Fruit fly (Drosophila melanogaster): ENCODE measurements around the gene santa-maria.

santa-maria gene

dm6 chr2L:7436492-7437324, 14.3 kb downstream of the santa-maria start (continued):
- TF ChIP-seq pan (optimal IDR thresholded peaks at IDR 0.05) (no peak), pan (GFP tag; optimal IDR thresholded peaks at IDR 0.05 in 1 of 2, IDR thresholded peaks at IDR 0.05 in 1 of 2) (peak in 1 of 2 experiments; percentile 73), CG10274 (GFP tag; optimal IDR thresholded peaks at IDR 0.05) (no peak), CG1603 (tag; optimal IDR thresholded peaks at IDR 0.05) (peak; percentile 67), CG12299 (tag; optimal IDR thresholded peaks at IDR 0.05) (no peak), p53 (GFP tag; optimal IDR thresholded peaks at IDR 0.05) (peak; percentile 68), Usf (GFP tag; optimal IDR thresholded peaks at IDR 0.05) (no peak), vfl (GFP tag; optimal IDR thresholded peaks at IDR 0.05) (peak; percentile 30), CG9817 (tag; optimal IDR thresholded peaks at IDR 0.05) (peak; percentile 71), rib (GFP tag; IDR thresholded peaks at IDR 0.05) (peak; percentile 82), z (GFP tag; IDR thresholded peaks at IDR 0.05) (no peak), grau (tag; optimal IDR thresholded peaks at IDR 0.05) (peak; percentile 46), dysf (GFP tag; IDR thresholded peaks at IDR 0.05) (peak; percentile 52; the same call in 2 of the 3 replicates), E2f1 (GFP tag; IDR thresholded peaks at IDR 0.05) (peak; percentile 53), Tbp (GFP tag; optimal IDR thresholded peaks at IDR 0.05) (no peak), CG18262 (tag; optimal IDR thresholded peaks at IDR 0.05) (peak; percentile 12), crc (GFP tag; optimal IDR thresholded peaks at IDR 0.05) (peak; percentile 47), ci (GFP tag; IDR thresholded peaks at IDR 0.05) (peak; percentile 92), CG10147 (GFP tag; optimal IDR thresholded peaks at IDR 0.05) (peak; percentile 57), Ets65A (GFP tag) (peak; percentile 84), fru (optimal IDR thresholded peaks at IDR 0.05) (no peak), CG3281 (GFP tag; optimal IDR thresholded peaks at IDR 0.05) (peak; percentile 68), gcm2 (GFP tag; optimal IDR thresholded peaks at IDR 0.05) (peak; percentile 71), CG9797 (GFP tag; optimal IDR thresholded peaks at IDR 0.05) (no peak), B-H1 (GFP tag; IDR thresholded peaks at IDR 0.05) (peak; percentile 61; the same call in 1 of the 3 replicates), so (GFP tag; IDR thresholded peaks at IDR 0.05) (peak; percentile 79; the same call in 2 of the 3 replicates), aop (GFP tag; IDR thresholded peaks at IDR 0.05) (peak; percentile 34; the same call in 1 of the 2 replicates), CG12071 (GFP tag; optimal IDR thresholded peaks at IDR 0.05) (peak; percentile 75), sc (optimal IDR thresholded peaks at IDR 0.05) (no peak), sc (GFP tag; optimal IDR thresholded peaks at IDR 0.05) (peak; percentile 38), dimm (GFP tag; IDR thresholded peaks at IDR 0.05) (peak; percentile 52; the same call in 1 of the 2 replicates), crp (GFP tag; optimal IDR thresholded peaks at IDR 0.05) (no peak), sr (GFP tag; IDR thresholded peaks at IDR 0.05) (peak; percentile 81), CG8478 (optimal IDR thresholded peaks at IDR 0.05) (no peak), odd (GFP tag; optimal IDR thresholded peaks at IDR 0.05) (peak; percentile 41), CG31388 (GFP tag; optimal IDR thresholded peaks at IDR 0.05) (peak; percentile 23), org-1 (GFP tag; optimal IDR thresholded peaks at IDR 0.05) (peak; percentile 46), nmo (GFP tag; optimal IDR thresholded peaks at IDR 0.05) (no peak), onecut (GFP tag; IDR thresholded peaks at IDR 0.05) (peak; percentile 55), fd3F (GFP tag; optimal IDR thresholded peaks at IDR 0.05) (peak; percentile 82), toy (GFP tag; IDR thresholded peaks at IDR 0.05) (peak; percentile 43; the same call in 1 of the 2 replicates), dmrt99B (tag; optimal IDR thresholded peaks at IDR 0.05) (peak; percentile 59), vvl (GFP tag; IDR thresholded peaks at IDR 0.05) (peak; percentile 36), bsh (GFP tag; optimal IDR thresholded peaks at IDR 0.05) (peak in 1 of 2 experiments; percentile 59), usp (GFP tag; optimal IDR thresholded peaks at IDR 0.05) (no peak), HmgD (GFP tag; optimal IDR thresholded peaks at IDR 0.05) (peak; percentile 7), CrebB (tag; optimal IDR thresholded peaks at IDR 0.05) (peak; percentile 82), Hmr (GFP tag; optimal IDR thresholded peaks at IDR 0.05) (peak; percentile 89), pb (GFP tag; optimal IDR thresholded peaks at IDR 0.05) (peak; percentile 44), CG4424 (GFP tag; optimal IDR thresholded peaks at IDR 0.05) (peak; percentile 45), Oaz (GFP tag; IDR thresholded peaks at IDR 0.05) (0 out of 2 replicates have a peak, but pooled peaks have one; percentile 40)
